Fruit fly (Drosophila melanogaster): Measurements from ENCODE around the gene CG42342.

dm6 chr3R:16600735-16601134 lies 98.2 kb downstream of the CG42342 start:
- TF ChIP-seq HLH106 (tag; optimal IDR thresholded peaks at IDR 0.05), result no peak
- TF ChIP-seq dmrt93B (GFP tag; optimal IDR thresholded peaks at IDR 0.05), result no peak
- TF ChIP-seq h (GFP tag; optimal IDR thresholded peaks at IDR 0.05), result no peak
- no peak for TF ChIP-seq Hnf4 (GFP tag; optimal IDR thresholded peaks at IDR 0.05)
- TF ChIP-seq Hr78 (GFP tag; optimal IDR thresholded peaks at IDR 0.05), result no peak
- no peak for TF ChIP-seq jim (GFP tag; optimal IDR thresholded peaks at IDR 0.05)

Data from whole organism, wandering third instar larva.